Worm (Caenorhabditis elegans): ENCODE measurements around the gene F55F3.4.

- TF ChIP-seq dao-5 (tag; optimal IDR thresholded peaks at IDR 0.05) (no peak), him-1 (tag; optimal IDR thresholded peaks at IDR 0.05) (no peak)
These were observed 39.8 kb upstream of the F55F3.4 start for ce11 chrX:13745558-13745957.

All from whole organism, L4/young adult.